Worm (Caenorhabditis elegans) whole organism, midembryonic: Measurements from ENCODE around the gene clic-1.

Experiments used
- T22C8.4 ChIP-seq: fragments of 200-800 bp; sonication (Bioruptor generic); IDR thresholded peaks from 2 replicates; pipeline ENCODE4 v1.3.6; 2022; ENCODE audit warnings: missing genetic modification characterization, missing compliant biosample characterization
- cog-1 ChIP-seq: sonication (generic microtip); optimal IDR thresholded peaks from 2 replicates; lab custom pipeline; 2016; ENCODE audit warnings: missing genetic modification characterization, missing compliant biosample characterization
- flt-1 ChIP-seq: fragments of 200-800 bp; sonication (Bioruptor generic); IDR thresholded peaks from 2 replicates; pipeline ENCODE4 v1.3.6; 2022; ENCODE audit warnings: missing genetic modification characterization, missing compliant biosample characterization
- ref-1 ChIP-seq: fragments of 200-800 bp; sonication (Bioruptor generic); conservative IDR thresholded peaks from 2 replicates; pipeline ENCODE4 v1.3.6; 2022; ENCODE audit warnings: missing genetic modification reagents, missing genetic modification characterization, missing compliant biosample characterization

DNA sequence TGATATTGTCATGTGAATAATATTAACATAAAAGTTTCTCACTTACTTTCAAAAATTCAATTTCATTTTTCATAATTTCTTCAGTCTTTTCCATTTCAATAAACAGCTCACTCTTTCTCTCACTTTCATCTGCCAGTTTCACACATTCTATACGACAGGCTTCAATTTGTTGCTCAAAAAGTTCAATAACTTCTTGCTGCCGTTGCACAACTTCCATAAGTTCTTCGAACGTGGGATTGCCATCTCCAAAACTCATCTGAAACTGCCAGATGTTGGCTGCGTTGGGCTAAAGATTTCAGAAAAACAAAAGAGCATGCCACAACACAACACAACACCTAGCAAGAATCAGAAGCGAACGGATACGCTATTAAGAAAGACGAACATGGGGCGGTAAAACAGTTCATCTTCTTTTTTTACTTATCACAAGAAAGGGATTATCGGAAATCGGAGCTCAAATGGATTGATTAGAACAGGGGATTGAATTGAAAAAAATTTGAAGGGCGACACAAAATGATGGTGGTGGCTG, 1.4 kb downstream of the clic-1 start:
- TF ChIP-seq T22C8.4 = no peak
- TF ChIP-seq ref-1 (GFP tag; lab: Robert Waterston, UW) = no peak
- no peak for TF ChIP-seq flt-1
- no peak for TF ChIP-seq cog-1 (tag; lab: Kevin White, UChicago)
